Fruit fly (Drosophila melanogaster): ENCODE data around the gene ss.

- TF ChIP-seq Smox (GFP tag; optimal IDR thresholded peaks at IDR 0.05) (no peak), Eip93F (GFP tag; optimal IDR thresholded peaks at IDR 0.05) (no peak), CG11902 (GFP tag; optimal IDR thresholded peaks at IDR 0.05) (no peak), topi (GFP tag; optimal IDR thresholded peaks at IDR 0.05) (no peak)
These were observed 78.3 kb downstream of the ss start, which contains the start of gene CG17929 for dm6 chr3R:16325192-16325591.

All from whole organism, prepupa.